Worm (Caenorhabditis elegans) whole organism, late embryonic: Measurements from ENCODE around the gene ZK1010.8.

Experiments
- ama-1 ChIP-seq: fragments of 150-350 bp; optimal IDR thresholded peaks from 2 replicates; lab custom pipeline; 2014
- ceh-2 ChIP-seq: sonication (generic microtip); optimal IDR thresholded peaks from 2 replicates; lab custom pipeline; 2016; ENCODE audit warnings: missing genotype, missing genetic modification characterization, missing compliant biosample characterization
- ceh-30 ChIP-seq: fragments of 150-350 bp; optimal IDR thresholded peaks from 2 replicates; lab custom pipeline; 2014; ENCODE audit warnings: missing biosample characterization, missing genetic modification characterization
- elt-2 ChIP-seq: sonication (generic microtip); optimal IDR thresholded peaks from 2 replicates; lab custom pipeline; 2016; ENCODE audit warnings: missing genetic modification reagents, missing genetic modification characterization, missing compliant biosample characterization
- eyg-1 ChIP-seq: sonication (generic microtip); optimal IDR thresholded peaks from 2 replicates; lab custom pipeline; 2016; ENCODE audit warnings: missing genotype, missing genetic modification characterization, missing compliant biosample characterization
- nfya-1 ChIP-seq: sonication (generic microtip); optimal IDR thresholded peaks from 2 replicates; lab custom pipeline; 2017; ENCODE audit warnings: missing genetic modification characterization, mild to moderate bottlenecking, missing compliant biosample characterization, antibody characterized with exemption, moderate library complexity
- pha-4 ChIP-seq: fragments of 150-350 bp; optimal IDR thresholded peaks from 2 replicates; lab custom pipeline; 2018; ENCODE audit warnings: missing biosample characterization, missing genetic modification reagents, missing genetic modification characterization
- pqm-1 ChIP-seq: sonication (generic microtip); optimal IDR thresholded peaks from 2 replicates; lab custom pipeline; 2016; ENCODE audit warnings: missing genetic modification characterization, missing compliant biosample characterization

DNA sequence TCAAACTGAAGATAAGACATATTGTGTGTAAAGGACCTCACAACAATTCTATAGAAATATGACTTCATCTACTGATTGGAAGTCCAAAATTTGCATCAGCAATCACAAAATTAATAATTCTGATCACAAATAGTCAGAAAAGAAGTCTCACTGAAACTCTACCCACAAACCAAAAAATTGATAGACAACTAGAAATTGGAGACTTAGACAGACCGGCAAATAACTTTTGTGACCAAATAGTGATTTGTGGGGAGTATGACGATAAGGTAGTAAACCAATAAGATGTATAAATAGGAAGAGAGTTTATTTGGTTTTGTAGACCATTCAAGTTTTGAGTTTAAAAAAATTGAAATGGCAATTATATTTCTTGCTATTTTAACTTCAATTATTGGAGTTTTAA, 23.8 kb upstream of the ZK1010.8 start, which contains the start of gene cyp-13A12:
- no peak for TF ChIP-seq elt-2
- no peak for TF ChIP-seq ceh-30
- no peak for TF ChIP-seq nfya-1 (tag; lab: Kevin White, UChicago)
- TF ChIP-seq pqm-1 (tag; lab: Kevin White, UChicago): no peak
- TF ChIP-seq pha-4 (tag; lab: Kevin White, UChicago): no peak
- no peak for TF ChIP-seq ceh-2 (tag; lab: Kevin White, UChicago)
- no peak for TF ChIP-seq eyg-1
- TF ChIP-seq ama-1: no peak
